Fruit fly (Drosophila melanogaster) whole organism, embryonic: Measurements from ENCODE around the gene Wdr33.

Source experiments
- Adf1 ChIP-seq: fragments of 200-800 bp; sonication (Bioruptor generic); IDR thresholded peaks from 2 replicates; pipeline ENCODE4 v1.3.6; 2022; ENCODE audit warnings: missing biosample characterization, missing genetic modification characterization
- Bgb ChIP-seq: fragments of 200-800 bp; sonication (Bioruptor generic); IDR thresholded peaks from 2 replicates; pipeline ENCODE4 v1.3.6; 2022; ENCODE audit warnings: missing biosample characterization, missing genetic modification characterization; ENCODE audit not compliant: partially characterized antibody
- CG10959 ChIP-seq: fragments of 200-800 bp; sonication (Bioruptor generic); IDR thresholded peaks from 2 replicates; pipeline ENCODE4 v1.3.6; 2022; ENCODE audit warnings: missing biosample characterization, missing genetic modification characterization
- CG13624 ChIP-seq: fragments of 200-800 bp; sonication (Bioruptor generic); optimal IDR thresholded peaks from 2 replicates; lab custom pipeline; 2016; ENCODE audit warnings: missing biosample characterization, missing genetic modification characterization
- CG14667 ChIP-seq: fragments of 200-800 bp; sonication (Bioruptor generic); IDR thresholded peaks from 2 replicates; pipeline ENCODE4 v1.3.6; 2022; ENCODE audit warnings: missing biosample characterization, missing genetic modification characterization
- CG15269 ChIP-seq: fragments of 200-800 bp; sonication (Bioruptor generic); optimal IDR thresholded peaks from 2 replicates; lab custom pipeline; 2018; ENCODE audit warnings: missing biosample characterization, mild to moderate bottlenecking, missing genetic modification characterization, moderate library complexity
- CG1529 ChIP-seq: fragments of 200-800 bp; sonication (Bioruptor generic); optimal IDR thresholded peaks from 3 replicates; lab custom pipeline; 2018; ENCODE audit warnings: missing biosample characterization, missing genetic modification characterization
- CG1647 ChIP-seq: fragments of 200-800 bp; sonication (Bioruptor generic); optimal IDR thresholded peaks from 3 replicates; lab custom pipeline; 2016; ENCODE audit warnings: missing biosample characterization, missing genetic modification characterization
- CG17186 ChIP-seq: fragments of 200-800 bp; sonication (Bioruptor generic); optimal IDR thresholded peaks from 3 replicates; lab custom pipeline; 2017; ENCODE audit warnings: missing biosample characterization, missing genetic modification reagents, missing genetic modification characterization
- CG17612 ChIP-seq: fragments of 200-800 bp; sonication (Bioruptor generic); IDR thresholded peaks from 2 replicates; pipeline ENCODE4 v1.3.6; 2022; ENCODE audit warnings: missing biosample characterization, missing genetic modification characterization
- CG2678 ChIP-seq: fragments of 200-800 bp; sonication (Bioruptor generic); optimal IDR thresholded peaks from 3 replicates; lab custom pipeline; 2019; ENCODE audit warnings: missing biosample characterization, mild to moderate bottlenecking, missing genetic modification characterization, moderate library complexity
- CG3163 ChIP-seq: fragments of 200-800 bp; sonication (Bioruptor generic); optimal IDR thresholded peaks from 3 replicates; lab custom pipeline; 2016; ENCODE audit warnings: missing biosample characterization, missing genetic modification characterization
- CG3407 ChIP-seq: fragments of 200-800 bp; sonication (Bioruptor generic); optimal IDR thresholded peaks from 2 replicates; lab custom pipeline; 2018; ENCODE audit warnings: missing biosample characterization, mild to moderate bottlenecking, missing genetic modification characterization
- CG34422 ChIP-seq: fragments of 200-800 bp; sonication (Bioruptor generic); IDR thresholded peaks from 3 replicates; pipeline ENCODE4 v1.3.6; 2022; ENCODE audit warnings: missing biosample characterization, missing genetic modification characterization
- CG3838 ChIP-seq: fragments of 200-800 bp; sonication (Bioruptor generic); optimal IDR thresholded peaks from 3 replicates; lab custom pipeline; 2016; ENCODE audit warnings: missing biosample characterization, missing genetic modification characterization
- CG8944 ChIP-seq: fragments of 200-800 bp; sonication (Bioruptor generic); optimal IDR thresholded peaks from 3 replicates; lab custom pipeline; 2016; ENCODE audit warnings: missing biosample characterization, missing genetic modification characterization
- CG9437 ChIP-seq: fragments of 200-800 bp; sonication (Bioruptor generic); optimal IDR thresholded peaks from 2 replicates; lab custom pipeline; 2018; ENCODE audit warnings: missing biosample characterization, mild to moderate bottlenecking, missing genetic modification characterization
- D ChIP-seq, 2 experiments: fragments of 200-800 bp in 1 of 2; fragments of >200 bp in 1 of 2; sonication (Bioruptor generic) in 1 of 2; optimal IDR thresholded peaks; 2 replicates in 1 of 2; 3 replicates in 1 of 2; lab custom pipeline; 2017; ENCODE audit warnings: mild to moderate bottlenecking in 1 of 2, missing biosample characterization in 1 of 2, missing genetic modification characterization in 1 of 2, missing genetic modification reagents in 1 of 2
- Dbx ChIP-seq: fragments of 200-800 bp; sonication (Bioruptor generic); IDR thresholded peaks from 3 replicates; pipeline ENCODE4 v1.3.6; 2022; ENCODE audit warnings: missing biosample characterization, missing genetic modification characterization
- Dek ChIP-seq: fragments of 200-800 bp; sonication (Bioruptor generic); optimal IDR thresholded peaks from 3 replicates; lab custom pipeline; 2019; ENCODE audit warnings: missing biosample characterization, mild to moderate bottlenecking, missing genetic modification characterization, moderate library complexity
- Dip3 ChIP-seq: fragments of 200-800 bp; sonication (Bioruptor generic); optimal IDR thresholded peaks from 3 replicates; lab custom pipeline; 2016; ENCODE audit warnings: missing biosample characterization, missing genetic modification characterization
- Eip74EF ChIP-seq, 2 experiments: fragments of 200-800 bp in 1 of 2; fragments of >200 bp in 1 of 2; sonication (Bioruptor generic) in 1 of 2; optimal IDR thresholded peaks; 2 replicates each; lab custom pipeline; 2017 to 2019; ENCODE audit warnings: missing biosample characterization in 2 of 2, missing genetic modification characterization in 2 of 2, mild to moderate bottlenecking in 1 of 2, moderate library complexity in 1 of 2
- H2.0 ChIP-seq: fragments of 200-800 bp; sonication (Bioruptor generic); IDR thresholded peaks from 2 replicates; pipeline ENCODE4 v1.3.6; 2022; ENCODE audit warnings: missing biosample characterization, missing genetic modification characterization
- HLH4C ChIP-seq: fragments of 200-800 bp; sonication (Bioruptor generic); IDR thresholded peaks from 3 replicates; pipeline ENCODE4 v1.3.6; 2022; ENCODE audit warnings: missing biosample characterization, missing genetic modification characterization; ENCODE audit not compliant: partially characterized antibody
- HmgZ ChIP-seq: fragments of 200-800 bp; sonication (Bioruptor generic); optimal IDR thresholded peaks from 2 replicates; lab custom pipeline; 2018; ENCODE audit warnings: missing biosample characterization, mild to moderate bottlenecking, missing genetic modification characterization
- Lhr ChIP-seq: fragments of 200-800 bp; sonication (Bioruptor generic); optimal IDR thresholded peaks from 3 replicates; lab custom pipeline; 2017; ENCODE audit warnings: mild to moderate bottlenecking, missing biosample characterization, missing genetic modification reagents, missing genetic modification characterization
- Oli ChIP-seq: fragments of 200-800 bp; sonication (Bioruptor generic); optimal IDR thresholded peaks from 2 replicates; lab custom pipeline; 2018; ENCODE audit warnings: missing biosample characterization, mild to moderate bottlenecking, missing genetic modification characterization, moderate library complexity
- PHDP ChIP-seq: fragments of 200-800 bp; sonication (Bioruptor generic); optimal IDR thresholded peaks from 3 replicates; lab custom pipeline; 2018; ENCODE audit warnings: missing biosample characterization, mild to moderate bottlenecking, missing genetic modification characterization, moderate library complexity
- Ptx1 ChIP-seq: fragments of 200-800 bp; sonication (Bioruptor generic); IDR thresholded peaks from 2 replicates; pipeline ENCODE4 v1.3.6; 2022; ENCODE audit warnings: missing biosample characterization, missing genetic modification characterization
- Sry-β ChIP-seq: fragments of 200-800 bp; sonication (Bioruptor generic); optimal IDR thresholded peaks from 2 replicates; lab custom pipeline; 2018; ENCODE audit warnings: missing biosample characterization, mild to moderate bottlenecking, missing genetic modification characterization, moderate library complexity
- Vsx1 ChIP-seq: fragments of 200-800 bp; sonication (Bioruptor generic); optimal IDR thresholded peaks from 2 replicates; lab custom pipeline; 2017; ENCODE audit warnings: missing biosample characterization, mild to moderate bottlenecking, missing genetic modification characterization, missing genetic modification reagents
- az2 ChIP-seq: fragments of 200-800 bp; sonication (Bioruptor generic); optimal IDR thresholded peaks from 3 replicates; lab custom pipeline; 2016; ENCODE audit warnings: missing biosample characterization, missing genetic modification characterization
- bcd ChIP-seq: fragments of 200-800 bp; sonication (Bioruptor generic); optimal IDR thresholded peaks from 2 replicates; lab custom pipeline; 2017; ENCODE audit warnings: missing biosample characterization, mild to moderate bottlenecking, missing genetic modification characterization
- chif ChIP-seq, 2 experiments: fragments of 200-800 bp; sonication (Bioruptor generic); optimal IDR thresholded peaks; 3 replicates each; lab custom pipeline; 2016; ENCODE audit warnings: missing biosample characterization in 2 of 2, missing genetic modification characterization in 2 of 2
- ci ChIP-seq: fragments of 200-800 bp; sonication (Bioruptor generic); IDR thresholded peaks from 3 replicates; pipeline ENCODE4 v1.3.6; 2022; ENCODE audit warnings: missing biosample characterization, missing genetic modification characterization
- crp ChIP-seq, 2 experiments: fragments of 200-800 bp; sonication (Bioruptor generic); optimal IDR thresholded peaks; 2 replicates in 1 of 2; 3 replicates in 1 of 2; lab custom pipeline; 2017; ENCODE audit warnings: missing biosample characterization in 2 of 2, missing genetic modification characterization in 2 of 2, mild to moderate bottlenecking in 1 of 2, moderate library complexity in 1 of 2
- eyg ChIP-seq: fragments of 200-800 bp; sonication (Bioruptor generic); optimal IDR thresholded peaks from 3 replicates; lab custom pipeline; 2016; ENCODE audit warnings: missing biosample characterization, missing genetic modification characterization
- gce ChIP-seq: fragments of 200-800 bp; sonication (Bioruptor generic); IDR thresholded peaks from 3 replicates; pipeline ENCODE4 v1.3.6; 2022; ENCODE audit warnings: missing biosample characterization, missing genetic modification characterization
- gcm2 ChIP-seq: fragments of 200-800 bp; sonication (Bioruptor generic); optimal IDR thresholded peaks from 2 replicates; lab custom pipeline; 2016; ENCODE audit warnings: missing biosample characterization, missing genetic modification characterization
- gsb ChIP-seq: fragments of 200-800 bp; sonication (Bioruptor generic); IDR thresholded peaks from 2 replicates; pipeline ENCODE4 v1.3.6; 2022; ENCODE audit warnings: missing biosample characterization, missing genetic modification characterization
- hb ChIP-seq: fragments of 200-800 bp; sonication (Bioruptor generic); IDR thresholded peaks from 3 replicates; pipeline ENCODE4 v1.3.6; 2022; ENCODE audit warnings: missing biosample characterization, missing genetic modification characterization; ENCODE audit not compliant: partially characterized antibody
- hbn ChIP-seq: fragments of 200-800 bp; sonication (Bioruptor generic); IDR thresholded peaks from 2 replicates; pipeline ENCODE4 v1.3.6; 2022; ENCODE audit warnings: missing biosample characterization, missing genetic modification characterization; ENCODE audit not compliant: partially characterized antibody
- klu ChIP-seq: fragments of 200-800 bp; sonication (Bioruptor generic); IDR thresholded peaks from 2 replicates; pipeline ENCODE4 v1.3.6; 2022; ENCODE audit warnings: missing biosample characterization, missing genetic modification characterization
- run ChIP-seq: fragments of 200-800 bp; sonication (Bioruptor generic); optimal IDR thresholded peaks from 3 replicates; lab custom pipeline; 2018; ENCODE audit warnings: missing biosample characterization, mild to moderate bottlenecking, missing genetic modification characterization
- sim ChIP-seq: fragments of 200-800 bp; sonication (Bioruptor generic); IDR thresholded peaks from 2 replicates; pipeline ENCODE4 v1.3.6; 2022; ENCODE audit warnings: missing biosample characterization, missing genetic modification characterization
- tgo ChIP-seq: fragments of 200-800 bp; sonication (Bioruptor generic); IDR thresholded peaks from 3 replicates; pipeline ENCODE4 v1.3.6; 2022; ENCODE audit warnings: missing biosample characterization, missing genetic modification characterization
- tin ChIP-seq: fragments of 200-800 bp; sonication (Bioruptor generic); optimal IDR thresholded peaks from 3 replicates; lab custom pipeline; 2016; ENCODE audit warnings: missing biosample characterization, missing genetic modification characterization
- vfl ChIP-seq: fragments of 200-800 bp; sonication (Bioruptor generic); optimal IDR thresholded peaks from 2 replicates; lab custom pipeline; 2016; ENCODE audit warnings: missing biosample characterization, missing genetic modification characterization
- zfh2 ChIP-seq: fragments of 200-800 bp; sonication (Bioruptor generic); optimal IDR thresholded peaks from 2 replicates; lab custom pipeline; 2016; ENCODE audit warnings: missing biosample characterization, missing genetic modification characterization

The Wdr33 gene

dm6 chr3R:5654692-5655181 lies 5.7 kb upstream of the Wdr33 start, which contains the start of the genes elm and MED27 (continued):
- TF ChIP-seq D (optimal IDR thresholded peaks at IDR 0.05; lab: Kevin White, UChicago): no peak
- TF ChIP-seq D (GFP tag; optimal IDR thresholded peaks at IDR 0.05; lab: Kevin White, UChicago): peak; percentile 77
- peak; percentile 92 for TF ChIP-seq Lhr (GFP tag; lab: Kevin White, UChicago)
- peak; percentile 78; the same call in 2 of the 3 replicates for TF ChIP-seq gce (GFP tag; lab: Robert Waterston, UW)
- TF ChIP-seq zfh2 (GFP tag; lab: Kevin White, UChicago): peak; percentile 96
- TF ChIP-seq run (tag; lab: Kevin White, UChicago): peak; percentile 48
- TF ChIP-seq CG3838: peak; percentile 87
- peak; percentile 92 for TF ChIP-seq CG14667 (GFP tag; lab: Robert Waterston, UW)
- TF ChIP-seq Vsx1 (GFP tag; lab: Kevin White, UChicago): no peak
- peak; percentile 77 for TF ChIP-seq gcm2 (GFP tag; lab: Kevin White, UChicago)
- TF ChIP-seq Dek (tag; lab: Kevin White, UChicago): peak; percentile 89
- TF ChIP-seq eyg: peak; percentile 75
- TF ChIP-seq tgo (GFP tag; lab: Robert Waterston, UW): peak; percentile 94
- TF ChIP-seq chif (GFP tag; optimal IDR thresholded peaks at IDR 0.05; lab: Kevin White, UChicago): peak; percentile 92 to 95
- TF ChIP-seq CG15269: peak; percentile 90
- peak; percentile 90 for TF ChIP-seq hb (GFP tag; lab: Robert Waterston, UW)
- peak; percentile 78 for TF ChIP-seq CG3407 (GFP tag; lab: Kevin White, UChicago)
- peak; percentile 93 for TF ChIP-seq bcd (GFP tag; lab: Kevin White, UChicago)
- peak; percentile 94 for TF ChIP-seq vfl (GFP tag; lab: Kevin White, UChicago)
- peak; percentile 93 for TF ChIP-seq CG2678 (tag; lab: Kevin White, UChicago)
- TF ChIP-seq hbn: peak; percentile 92
- TF ChIP-seq CG17186 (GFP tag; lab: Kevin White, UChicago): peak; percentile 82
- TF ChIP-seq CG3163: peak; percentile 70
- TF ChIP-seq ci: peak; percentile 91
- TF ChIP-seq tin (GFP tag; lab: Kevin White, UChicago): peak; percentile 96
- peak; percentile 97 for TF ChIP-seq Ptx1 (GFP tag; lab: Robert Waterston, UW)
- TF ChIP-seq az2 (GFP tag; lab: Kevin White, UChicago): peak; percentile 96
- TF ChIP-seq Sry-β (GFP tag; lab: Kevin White, UChicago): peak; percentile 52
- peak; percentile 96 for TF ChIP-seq Dbx (GFP tag; lab: Robert Waterston, UW)
- TF ChIP-seq sim (GFP tag; lab: Robert Waterston, UW): peak; percentile 60; the same call in 1 of the 2 replicates
- TF ChIP-seq CG13624 (GFP tag; lab: Kevin White, UChicago): peak; percentile 94
- TF ChIP-seq Adf1 (GFP tag; lab: Robert Waterston, UW): peak; percentile 74
- peak; percentile 95 for TF ChIP-seq HmgZ (tag; lab: Kevin White, UChicago)
- peak in 1 of 2 experiments; percentile 63 for TF ChIP-seq crp (GFP tag; optimal IDR thresholded peaks at IDR 0.05; lab: Kevin White, UChicago)
- TF ChIP-seq HLH4C (GFP tag; lab: Robert Waterston, UW): peak; percentile 88
- TF ChIP-seq Bgb (GFP tag; lab: Robert Waterston, UW): peak; percentile 86
- TF ChIP-seq CG1647 (GFP tag; lab: Kevin White, UChicago): peak; percentile 89
- peak; percentile 75 for TF ChIP-seq CG9437
- peak; percentile 93 for TF ChIP-seq H2.0
- TF ChIP-seq PHDP (tag; lab: Kevin White, UChicago): peak; percentile 90
- TF ChIP-seq CG1529: peak; percentile 75
- peak; percentile 95 for TF ChIP-seq CG34422
- peak; percentile 86 for TF ChIP-seq CG10959 (GFP tag; lab: Robert Waterston, UW)
- TF ChIP-seq Oli (tag; lab: Kevin White, UChicago): peak; percentile 86
- peak in 1 of 2 experiments; percentile 64 for TF ChIP-seq Eip74EF (GFP tag; optimal IDR thresholded peaks at IDR 0.05; lab: Kevin White, UChicago)
- peak; percentile 94 for TF ChIP-seq klu
- peak; percentile 92 for TF ChIP-seq Dip3 (GFP tag; lab: Kevin White, UChicago)
- TF ChIP-seq CG8944: peak; percentile 95
- TF ChIP-seq CG17612: peak; percentile 68; the same call in 1 of the 2 replicates
- TF ChIP-seq gsb (GFP tag; lab: Robert Waterston, UW): peak; percentile 79
